Fruit fly (Drosophila melanogaster): ENCODE measurements around the gene arm.

The arm gene

DNA sequence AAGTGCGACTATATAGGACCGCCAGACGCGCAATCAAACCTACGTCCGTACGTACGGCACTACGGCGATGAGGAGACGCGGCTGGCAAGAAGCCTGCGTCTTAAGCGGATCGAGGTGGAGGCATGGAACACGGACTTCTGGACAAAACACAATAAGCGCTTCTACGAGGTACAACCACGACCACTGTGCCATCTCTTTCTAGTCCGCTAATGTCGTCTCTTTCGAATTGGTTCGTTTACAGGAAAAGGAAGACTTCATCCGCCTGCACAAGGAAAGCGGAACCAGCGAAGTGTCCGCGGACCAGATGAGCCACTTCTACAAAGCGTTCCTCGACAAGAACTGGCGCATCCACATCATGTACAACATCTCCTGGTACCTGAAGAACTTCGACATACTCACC is 19.7 kb downstream of the arm start:
- TF ChIP-seq CG14711 (tag; optimal IDR thresholded peaks at IDR 0.05) = no peak
- TF ChIP-seq bab1 (GFP tag; optimal IDR thresholded peaks at IDR 0.05) = no peak

DNA sequence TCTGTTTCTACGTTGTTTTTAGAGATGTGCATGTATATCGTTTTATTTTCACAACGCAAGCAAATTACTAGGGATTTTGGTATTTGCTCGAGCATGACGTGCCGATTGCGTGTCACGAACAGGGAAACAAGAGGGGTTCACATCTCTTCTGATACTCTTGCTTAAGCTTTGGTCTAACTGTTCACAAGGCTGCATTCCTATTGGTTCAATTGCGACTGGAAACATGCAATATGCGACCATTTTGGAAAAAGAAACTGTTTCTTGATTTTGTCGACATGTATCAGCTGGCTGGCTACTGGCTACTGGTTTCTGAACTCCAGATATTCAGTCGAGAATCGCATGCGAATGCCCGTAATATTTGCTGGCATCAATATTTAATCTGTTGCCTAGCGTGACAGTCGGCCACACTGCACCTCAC is 20.3 kb downstream of the arm start, which contains the start of gene Coa8:
Coa8 (plus strand) TSS at position 144 of the 418 bp plus-strand sequence.
- TF ChIP-seq CG33017 (tag; optimal IDR thresholded peaks at IDR 0.05) (peak; percentile 16), CG5204 (GFP tag; optimal IDR thresholded peaks at IDR 0.05) (no peak), CG1620 (GFP tag; optimal IDR thresholded peaks at IDR 0.05) (peak; percentile 60), Mnt (GFP tag; optimal IDR thresholded peaks at IDR 0.05) (peak; percentile 67), cic (GFP tag; optimal IDR thresholded peaks at IDR 0.05) (no peak), CG12768 (GFP tag; optimal IDR thresholded peaks at IDR 0.05) (peak; percentile 29), CG14711 (tag; optimal IDR thresholded peaks at IDR 0.05) (peak; percentile 43), kay (GFP tag; ENCODE audit: borderline replicate concordance) (no peak), Crg-1 (GFP tag; optimal IDR thresholded peaks at IDR 0.05) (peak; percentile 47), CG7045 (GFP tag; optimal IDR thresholded peaks at IDR 0.05) (no peak), bab1 (GFP tag; optimal IDR thresholded peaks at IDR 0.05) (peak; percentile 72), CG11617 (GFP tag; optimal IDR thresholded peaks at IDR 0.05) (peak; percentile 60), Clk (GFP tag; optimal IDR thresholded peaks at IDR 0.05) (peak; percentile 11), toe (GFP tag; optimal IDR thresholded peaks at IDR 0.05) (peak; percentile 2), tj (GFP tag; optimal IDR thresholded peaks at IDR 0.05) (peak; percentile 42), ovo (GFP tag; optimal IDR thresholded peaks at IDR 0.05) (peak; percentile 73), CG7101 (tag; optimal IDR thresholded peaks at IDR 0.05) (peak; percentile 78), pad (GFP tag; optimal IDR thresholded peaks at IDR 0.05) (peak; percentile 83), Hr96 (GFP tag; optimal IDR thresholded peaks at IDR 0.05) (peak; percentile 70), cnc (optimal IDR thresholded peaks at IDR 0.05) (no peak)

DNA sequence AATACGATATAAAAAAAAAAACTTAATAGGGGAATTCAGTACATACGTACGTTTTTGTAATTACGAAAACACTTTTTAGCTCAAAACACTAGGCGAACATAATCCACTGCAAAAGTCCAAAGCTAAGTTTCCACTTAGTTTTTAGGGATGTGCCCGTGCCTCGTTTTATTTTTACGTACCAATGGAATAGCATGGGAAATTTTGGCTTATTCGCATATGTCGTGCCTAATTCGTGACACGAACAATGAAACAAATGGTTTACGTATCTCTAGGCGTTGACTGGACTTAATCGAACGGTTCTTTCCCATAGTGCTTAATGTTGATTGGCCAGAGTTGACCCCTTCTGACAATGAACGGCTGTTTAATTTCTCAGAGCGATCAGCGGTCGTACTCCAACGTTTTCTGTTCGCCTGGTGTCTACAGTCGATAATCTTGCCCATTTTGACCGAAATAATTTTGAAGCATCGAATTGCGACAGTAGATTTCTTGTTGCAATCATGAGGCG is 20.8 kb downstream of the arm start, which contains the start of gene CG14818:
CG14818 (minus strand) TSS at position 169 of the 505 bp plus-strand sequence.
- TF ChIP-seq Hr96 (GFP tag; optimal IDR thresholded peaks at IDR 0.05) (peak; percentile 6), cnc (optimal IDR thresholded peaks at IDR 0.05) (no peak), CG7101 (tag; optimal IDR thresholded peaks at IDR 0.05) (peak; percentile 69), CG5204 (GFP tag; optimal IDR thresholded peaks at IDR 0.05) (no peak), toe (GFP tag; optimal IDR thresholded peaks at IDR 0.05) (no peak), ovo (GFP tag; optimal IDR thresholded peaks at IDR 0.05) (peak; percentile 89), CG14711 (tag; optimal IDR thresholded peaks at IDR 0.05) (peak; percentile 47), tj (GFP tag; optimal IDR thresholded peaks at IDR 0.05) (peak; percentile 53), CG33017 (tag; optimal IDR thresholded peaks at IDR 0.05) (no peak), cic (GFP tag; optimal IDR thresholded peaks at IDR 0.05) (no peak), CG12768 (GFP tag; optimal IDR thresholded peaks at IDR 0.05) (peak; percentile 36), CG7045 (GFP tag; optimal IDR thresholded peaks at IDR 0.05) (no peak), kay (GFP tag; ENCODE audit: borderline replicate concordance) (no peak), CG11617 (GFP tag; optimal IDR thresholded peaks at IDR 0.05) (peak; percentile 55), Mnt (GFP tag; optimal IDR thresholded peaks at IDR 0.05) (peak; percentile 66), CG1620 (GFP tag; optimal IDR thresholded peaks at IDR 0.05) (peak; percentile 78), bab1 (GFP tag; optimal IDR thresholded peaks at IDR 0.05) (peak; percentile 85), Crg-1 (GFP tag; optimal IDR thresholded peaks at IDR 0.05) (no peak), Clk (GFP tag; optimal IDR thresholded peaks at IDR 0.05) (peak; percentile 20), pad (GFP tag; optimal IDR thresholded peaks at IDR 0.05) (peak; percentile 99)

DNA sequence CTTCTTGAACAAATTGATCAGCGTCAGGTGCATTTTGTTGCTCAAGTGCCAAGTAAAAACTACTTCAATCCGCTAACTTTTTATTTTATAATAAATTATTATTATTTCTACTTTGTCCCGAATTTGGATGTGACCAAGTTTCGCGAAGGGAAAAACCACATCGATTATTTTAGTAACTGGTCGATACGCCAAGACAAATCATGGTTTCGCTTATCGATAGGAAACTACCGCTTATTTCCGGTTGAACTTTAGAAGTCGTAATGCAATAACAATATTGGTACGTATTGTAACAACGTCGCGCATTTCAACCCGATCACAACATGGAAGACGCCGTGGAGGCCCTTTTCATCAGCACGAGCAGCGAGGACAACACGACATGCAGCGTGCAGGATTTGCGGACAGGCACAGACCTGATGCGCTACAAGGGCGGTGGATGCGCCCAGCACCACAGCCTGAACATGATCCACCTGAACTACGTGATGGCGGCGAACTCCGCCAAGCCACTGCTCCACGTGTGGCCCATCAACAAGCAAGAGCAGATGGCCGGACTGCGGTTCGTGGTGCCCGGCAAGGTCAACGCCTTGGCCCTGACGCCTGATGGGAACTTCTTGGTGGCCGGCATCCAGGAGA is 23.2 kb downstream of the arm start, which contains the start of the genes CG14817 and CG14805:
CG14817 (minus strand) TSS at position 164 of the 630 bp plus-strand sequence.
CG14805 (plus strand) TSS at position 211 of the 630 bp plus-strand sequence.
- no peak for TF ChIP-seq Hr96 (GFP tag; optimal IDR thresholded peaks at IDR 0.05)
- TF ChIP-seq tj (GFP tag; optimal IDR thresholded peaks at IDR 0.05) = peak; percentile 63
- TF ChIP-seq CG7045 (GFP tag; optimal IDR thresholded peaks at IDR 0.05) = peak; percentile 58
- TF ChIP-seq Crg-1 (GFP tag; optimal IDR thresholded peaks at IDR 0.05) = peak; percentile 76
- TF ChIP-seq kay (GFP tag; ENCODE audit: borderline replicate concordance) = no peak
- peak; percentile 70 for TF ChIP-seq pad (GFP tag; optimal IDR thresholded peaks at IDR 0.05)
- no peak for TF ChIP-seq toe (GFP tag; optimal IDR thresholded peaks at IDR 0.05)
- TF ChIP-seq ovo (GFP tag; optimal IDR thresholded peaks at IDR 0.05) = peak; percentile 71
- peak; percentile 90 for TF ChIP-seq CG11617 (GFP tag; optimal IDR thresholded peaks at IDR 0.05)
- TF ChIP-seq CG1620 (GFP tag; optimal IDR thresholded peaks at IDR 0.05) = peak; percentile 68
- TF ChIP-seq CG12768 (GFP tag; optimal IDR thresholded peaks at IDR 0.05) = peak; percentile 58
- no peak for TF ChIP-seq Clk (GFP tag; optimal IDR thresholded peaks at IDR 0.05)
- TF ChIP-seq cic (GFP tag; optimal IDR thresholded peaks at IDR 0.05) = peak; percentile 31
- TF ChIP-seq CG33017 (tag; optimal IDR thresholded peaks at IDR 0.05) = peak; percentile 65
- TF ChIP-seq bab1 (GFP tag; optimal IDR thresholded peaks at IDR 0.05) = peak; percentile 95
- no peak for TF ChIP-seq cnc (optimal IDR thresholded peaks at IDR 0.05)
- TF ChIP-seq CG14711 (tag; optimal IDR thresholded peaks at IDR 0.05) = peak; percentile 79
- TF ChIP-seq CG7101 (tag; optimal IDR thresholded peaks at IDR 0.05) = peak; percentile 92
- TF ChIP-seq Mnt (GFP tag; optimal IDR thresholded peaks at IDR 0.05) = peak; percentile 84
- TF ChIP-seq CG5204 (GFP tag; optimal IDR thresholded peaks at IDR 0.05) = no peak

DNA sequence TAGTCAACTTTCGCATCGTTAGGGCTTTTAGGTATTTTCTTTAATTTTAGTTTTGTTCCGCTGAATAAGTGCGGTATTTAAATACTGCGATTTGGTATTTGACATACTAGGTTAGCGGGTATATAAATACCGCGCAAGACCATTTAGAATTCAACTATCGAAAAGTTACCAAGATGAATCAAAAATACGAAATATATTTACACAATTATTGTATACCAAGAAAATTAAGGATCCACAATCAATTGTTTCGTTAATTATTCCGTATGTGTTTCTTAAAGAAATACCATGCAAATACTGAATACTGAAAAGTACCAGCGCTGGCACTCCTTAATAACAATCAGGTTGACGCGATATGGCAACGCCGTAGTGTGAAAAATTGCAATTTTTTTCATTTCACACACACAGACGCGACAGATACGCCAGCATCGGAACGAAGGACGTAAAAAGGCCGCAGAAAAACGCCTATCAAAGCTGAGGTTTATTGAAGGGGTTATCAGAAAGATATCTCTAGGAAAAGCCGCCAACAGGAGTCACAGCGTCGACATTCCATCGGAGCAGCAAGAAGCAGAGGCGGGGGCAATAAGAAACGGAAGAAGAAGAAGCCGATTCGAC is 26.8 kb downstream of the arm start, which contains the start of the genes Pgam5 and Vps26:
Pgam5 (minus strand) TSS at position 51 of the 612 bp plus-strand sequence.
Vps26 (plus strand) TSS at position 339 of the 612 bp plus-strand sequence.
- TF ChIP-seq cic (GFP tag; optimal IDR thresholded peaks at IDR 0.05) (no peak), tj (GFP tag; optimal IDR thresholded peaks at IDR 0.05) (peak; percentile 67), CG14711 (tag; optimal IDR thresholded peaks at IDR 0.05) (peak; percentile 5), CG12768 (GFP tag; optimal IDR thresholded peaks at IDR 0.05) (no peak), Mnt (GFP tag; optimal IDR thresholded peaks at IDR 0.05) (peak; percentile 52), cnc (optimal IDR thresholded peaks at IDR 0.05) (no peak), pad (GFP tag; optimal IDR thresholded peaks at IDR 0.05) (peak; percentile 12), CG1620 (GFP tag; optimal IDR thresholded peaks at IDR 0.05) (no peak)

All from whole organism, adult.